Worm (Caenorhabditis elegans) whole organism, L2 larva: Measurements from ENCODE around the gene Y110A2AL.7.

ENCODE experiments used
- C34F6.9 ChIP-seq: fragments of 150-350 bp; optimal IDR thresholded peaks from 2 replicates; lab custom pipeline; 2014; ENCODE audit warnings: missing biosample characterization, missing genetic modification characterization
- F13H6.1 ChIP-seq: sonication (generic microtip); optimal IDR thresholded peaks from 2 replicates; lab custom pipeline; 2016; ENCODE audit warnings: missing genetic modification characterization, missing compliant biosample characterization
- R02D3.7 ChIP-seq: fragments of 150-350 bp; optimal IDR thresholded peaks from 2 replicates; lab custom pipeline; 2014; ENCODE audit warnings: missing biosample characterization, missing genetic modification characterization
- Y55F3AM.14 ChIP-seq: fragments of 200-800 bp; sonication (Bioruptor generic); optimal IDR thresholded peaks from 2 replicates; lab custom pipeline; 2018; ENCODE audit warnings: mild to moderate bottlenecking, missing genetic modification characterization, missing compliant biosample characterization
- alr-1 ChIP-seq: fragments of 150-350 bp; optimal IDR thresholded peaks from 2 replicates; lab custom pipeline; 2014; ENCODE audit warnings: missing biosample characterization, missing genetic modification characterization
- aly-2 ChIP-seq: fragments of 150-350 bp; optimal IDR thresholded peaks from 2 replicates; lab custom pipeline; 2014; ENCODE audit warnings: missing biosample characterization, missing genetic modification characterization
- blmp-1 ChIP-seq: sonication (generic microtip); optimal IDR thresholded peaks from 2 replicates; lab custom pipeline; 2017; ENCODE audit warnings: missing genetic modification characterization, mild to moderate bottlenecking, missing compliant biosample characterization, antibody characterized with exemption, moderate library complexity; ENCODE audit not compliant: insufficient read depth
- ceh-16 ChIP-seq: fragments of 150-350 bp; optimal IDR thresholded peaks from 2 replicates; lab custom pipeline; 2014; ENCODE audit warnings: missing biosample characterization, missing genetic modification characterization
- crh-2 ChIP-seq: sonication (generic microtip); optimal IDR thresholded peaks from 2 replicates; lab custom pipeline; 2017; ENCODE audit warnings: missing biosample characterization, missing genetic modification characterization
- egl-27 ChIP-seq: sonication (generic microtip); optimal IDR thresholded peaks from 3 replicates; lab custom pipeline; 2017; ENCODE audit warnings: missing biosample characterization, missing genetic modification reagents, missing genetic modification characterization
- elt-1 ChIP-seq: fragments of 150-350 bp; optimal IDR thresholded peaks from 2 replicates; lab custom pipeline; 2014; ENCODE audit warnings: missing biosample characterization, missing genetic modification characterization
- elt-3 ChIP-seq: sonication (generic microtip); optimal IDR thresholded peaks from 2 replicates; lab custom pipeline; 2017; ENCODE audit warnings: missing biosample characterization, missing genetic modification characterization
- fos-1 ChIP-seq: fragments of 150-350 bp; optimal IDR thresholded peaks from 2 replicates; lab custom pipeline; 2014; ENCODE audit warnings: missing biosample characterization, missing genetic modification characterization
- gmeb-1 ChIP-seq: fragments of 150-350 bp; optimal IDR thresholded peaks from 2 replicates; lab custom pipeline; 2014; ENCODE audit warnings: missing biosample characterization, missing genetic modification characterization
- lin-11 ChIP-seq: fragments of 150-350 bp; sonication (generic microtip); optimal IDR thresholded peaks from 2 replicates; lab custom pipeline; 2014; ENCODE audit warnings: missing biosample characterization, missing genetic modification characterization, inconsistent platforms, mixed read lengths
- lsy-2 ChIP-seq, 2 experiments: fragments of 150-350 bp in 1 of 2; sonication (generic microtip) in 1 of 2; optimal IDR thresholded peaks; 2 replicates each; lab custom pipeline; 2014 to 2017; ENCODE audit warnings: missing biosample characterization in 2 of 2, missing genetic modification characterization in 2 of 2
- mab-5 ChIP-seq: fragments of 150-350 bp; optimal IDR thresholded peaks from 2 replicates; lab custom pipeline; 2014; ENCODE audit warnings: missing biosample characterization, missing genetic modification characterization
- mbf-1 ChIP-seq: sonication (generic microtip); optimal IDR thresholded peaks from 2 replicates; lab custom pipeline; 2017; ENCODE audit warnings: missing biosample characterization, missing genetic modification characterization
- nhr-11 ChIP-seq: fragments of 150-350 bp; optimal IDR thresholded peaks from 2 replicates; lab custom pipeline; 2014; ENCODE audit warnings: missing biosample characterization, missing genetic modification characterization
- nhr-129 ChIP-seq: fragments of 150-350 bp; optimal IDR thresholded peaks from 2 replicates; lab custom pipeline; 2014; ENCODE audit warnings: missing biosample characterization, missing genetic modification characterization
- nhr-21 ChIP-seq: fragments of 150-350 bp; optimal IDR thresholded peaks from 2 replicates; lab custom pipeline; 2014; ENCODE audit warnings: missing biosample characterization, missing genetic modification characterization
- nhr-23 ChIP-seq: fragments of 150-350 bp; optimal IDR thresholded peaks from 2 replicates; lab custom pipeline; 2014; ENCODE audit warnings: missing biosample characterization, missing genetic modification reagents, missing genetic modification characterization
- nhr-237 ChIP-seq: fragments of 150-350 bp; optimal IDR thresholded peaks from 2 replicates; lab custom pipeline; 2014; ENCODE audit warnings: missing biosample characterization, missing genetic modification characterization
- nhr-25 ChIP-seq: fragments of 150-350 bp; sonication (generic microtip); optimal IDR thresholded peaks from 3 replicates; lab custom pipeline; 2014; ENCODE audit warnings: missing biosample characterization, missing genetic modification characterization
- nhr-6 ChIP-seq: fragments of 150-350 bp; optimal IDR thresholded peaks from 2 replicates; lab custom pipeline; 2014; ENCODE audit warnings: missing biosample characterization, missing genetic modification characterization
- nhr-77 ChIP-seq: fragments of 150-350 bp; optimal IDR thresholded peaks from 2 replicates; lab custom pipeline; 2014; ENCODE audit warnings: missing biosample characterization, missing genetic modification characterization
- peb-1 ChIP-seq: fragments of 150-350 bp; optimal IDR thresholded peaks from 2 replicates; lab custom pipeline; 2014; ENCODE audit warnings: missing biosample characterization, missing genetic modification characterization
- sem-4 ChIP-seq: fragments of 150-350 bp; optimal IDR thresholded peaks from 2 replicates; lab custom pipeline; 2014; ENCODE audit warnings: missing biosample characterization, missing genetic modification reagents, missing genetic modification characterization
- skn-1 ChIP-seq: sonication (generic microtip); optimal IDR thresholded peaks from 2 replicates; lab custom pipeline; 2017; ENCODE audit warnings: missing biosample characterization, missing genetic modification characterization
- sma-3 ChIP-seq: sonication (generic microtip); optimal IDR thresholded peaks from 2 replicates; lab custom pipeline; 2016; ENCODE audit warnings: missing genetic modification reagents, missing genetic modification characterization, missing compliant biosample characterization
- sma-9 ChIP-seq, 2 experiments: fragments of 150-350 bp in 1 of 2; sonication (generic microtip) in 1 of 2; optimal IDR thresholded peaks; 2 replicates each; lab custom pipeline; 2014 to 2016; ENCODE audit warnings: missing genetic modification characterization in 2 of 2, mild to moderate bottlenecking in 1 of 2, missing biosample characterization in 1 of 2, missing compliant biosample characterization in 1 of 2, missing genetic modification reagents in 1 of 2, moderate library complexity in 1 of 2
- unc-39 ChIP-seq: fragments of 150-350 bp; optimal IDR thresholded peaks from 2 replicates; lab custom pipeline; 2014; ENCODE audit warnings: missing biosample characterization, missing genetic modification characterization
- unc-55 ChIP-seq: fragments of 150-350 bp; sonication (generic microtip); optimal IDR thresholded peaks from 3 replicates; lab custom pipeline; 2014; ENCODE audit warnings: missing biosample characterization, missing genetic modification reagents, missing genetic modification characterization
- unc-62 ChIP-seq: fragments of 150-350 bp; optimal IDR thresholded peaks from 2 replicates; lab custom pipeline; 2014; ENCODE audit warnings: missing biosample characterization, missing genetic modification reagents, missing genetic modification characterization
- ztf-1 ChIP-seq: fragments of 200-800 bp; sonication (Bioruptor generic); conservative IDR thresholded peaks from 2 replicates; pipeline ENCODE4 v1.3.6; 2022; ENCODE audit warnings: missing genetic modification characterization, missing compliant biosample characterization
- ztf-11 ChIP-seq: sonication (generic microtip); optimal IDR thresholded peaks from 2 replicates; lab custom pipeline; 2017; ENCODE audit warnings: missing biosample characterization, missing genetic modification characterization
- ztf-4 ChIP-seq: fragments of 150-350 bp; optimal IDR thresholded peaks from 2 replicates; lab custom pipeline; 2014; ENCODE audit warnings: missing biosample characterization, missing genetic modification characterization

Gene Y110A2AL.7

ce11 chrII:2862557-2863035 lies 19.6 kb upstream of the Y110A2AL.7 start:
- TF ChIP-seq nhr-6 (tag; lab: Kevin White, UChicago) = no peak
- no peak for TF ChIP-seq ceh-16 (tag; lab: Kevin White, UChicago)
- TF ChIP-seq sma-9 (GFP tag; optimal IDR thresholded peaks at IDR 0.05; lab: Kevin White, UChicago) = no peak
- TF ChIP-seq sma-9 (tag; optimal IDR thresholded peaks at IDR 0.05; lab: Kevin White, UChicago) = no peak
- TF ChIP-seq aly-2 = no peak
- TF ChIP-seq crh-2 (tag; lab: Kevin White, UChicago) = no peak
- TF ChIP-seq sem-4 (tag; lab: Kevin White, UChicago) = no peak
- TF ChIP-seq unc-62 (GFP tag; lab: Kevin White, UChicago) = no peak
- TF ChIP-seq elt-1 (tag; lab: Kevin White, UChicago) = no peak
- TF ChIP-seq ztf-4 = no peak
- no peak for TF ChIP-seq sma-3 (GFP tag; lab: Kevin White, UChicago)

DNA sequence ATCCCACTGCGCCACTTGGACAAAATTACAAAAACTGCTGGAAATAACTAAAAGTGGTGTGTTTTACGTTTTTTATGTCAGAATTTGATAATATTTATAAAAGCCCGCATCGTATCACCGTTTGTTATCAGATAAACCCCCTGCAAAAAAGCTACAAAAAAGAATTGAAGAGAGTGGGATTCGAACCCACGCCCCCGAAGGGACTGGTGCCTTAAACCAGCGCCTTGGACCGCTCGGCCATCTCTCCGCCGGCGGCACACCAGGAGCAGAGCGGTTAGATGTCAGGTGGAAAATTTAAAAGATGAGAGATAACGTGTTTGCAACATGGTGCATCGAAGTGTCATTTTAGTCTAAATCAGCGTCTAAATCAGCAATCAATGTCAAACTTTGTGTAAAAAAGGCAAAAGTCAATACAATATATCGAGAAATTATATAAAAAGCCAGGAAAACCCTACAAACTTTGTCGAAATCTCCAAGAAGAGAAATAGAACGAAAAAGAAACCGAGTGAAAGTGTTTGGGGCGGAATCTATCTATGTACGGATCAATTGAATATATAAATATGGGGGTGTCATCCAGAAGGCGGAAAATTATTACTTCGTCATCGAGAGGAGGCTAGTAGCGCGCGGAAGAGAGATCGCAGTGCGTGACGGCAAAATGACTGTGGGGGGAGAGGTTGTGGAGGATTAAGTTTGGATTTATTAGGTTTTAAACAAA lies 18.6 kb upstream of the Y110A2AL.7 start:
- TF ChIP-seq F13H6.1 (no peak), nhr-129 (tag; lab: Kevin White, UChicago) (peak; percentile 19), R02D3.7 (no peak), ztf-4 (no peak), alr-1 (tag; lab: Kevin White, UChicago) (no peak), mab-5 (tag; lab: Kevin White, UChicago) (no peak), nhr-77 (tag; lab: Kevin White, UChicago) (no peak), mbf-1 (no peak), peb-1 (tag; lab: Kevin White, UChicago) (no peak), ztf-1 (no peak), nhr-6 (tag; lab: Kevin White, UChicago) (no peak), unc-55 (peak; percentile 11), blmp-1 (no peak), ztf-11 (no peak), lsy-2 (tag; optimal IDR thresholded peaks at IDR 0.05; lab: Kevin White, UChicago) (no peak), nhr-21 (tag; lab: Kevin White, UChicago) (no peak), gmeb-1 (tag; lab: Kevin White, UChicago) (peak; percentile 18), aly-2 (no peak), Y55F3AM.14 (no peak), sma-3 (GFP tag; lab: Kevin White, UChicago) (no peak), ceh-16 (tag; lab: Kevin White, UChicago) (no peak), C34F6.9 (tag; lab: Kevin White, UChicago) (no peak), elt-3 (tag; lab: Kevin White, UChicago) (no peak), egl-27 (no peak), fos-1 (tag; lab: Kevin White, UChicago) (no peak), sem-4 (tag; lab: Kevin White, UChicago) (no peak), skn-1 (tag; lab: Kevin White, UChicago) (no peak), unc-39 (tag; lab: Kevin White, UChicago) (no peak), nhr-25 (tag; lab: Kevin White, UChicago) (no peak), nhr-237 (tag; lab: Kevin White, UChicago) (no peak), elt-1 (tag; lab: Kevin White, UChicago) (no peak), nhr-11 (tag; lab: Kevin White, UChicago) (no peak), lin-11 (tag; lab: Kevin White, UChicago) (peak; percentile 13), sma-9 (GFP tag; optimal IDR thresholded peaks at IDR 0.05; lab: Kevin White, UChicago) (no peak), sma-9 (tag; optimal IDR thresholded peaks at IDR 0.05; lab: Kevin White, UChicago) (no peak), nhr-23 (tag; lab: Kevin White, UChicago) (no peak)
